Worm (Caenorhabditis elegans) whole organism, early embryonic: ENCODE measurements around the gene lips-5.

Experiments
- F13C5.2 ChIP-seq: sonication (generic microtip); optimal IDR thresholded peaks from 2 replicates; lab custom pipeline; 2017; ENCODE audit warnings: mild to moderate bottlenecking, missing genetic modification characterization, inconsistent platforms, missing compliant biosample characterization
- ama-1 ChIP-seq: fragments of 150-350 bp; optimal IDR thresholded peaks from 2 replicates; lab custom pipeline; 2014
- ceh-13 ChIP-seq: fragments of 200-800 bp; sonication (Bioruptor generic); optimal IDR thresholded peaks from 2 replicates; lab custom pipeline; 2018; ENCODE audit warnings: mild to moderate bottlenecking, missing genetic modification characterization, missing compliant biosample characterization
- hmbx-1 ChIP-seq: sonication (generic microtip); optimal IDR thresholded peaks from 2 replicates; lab custom pipeline; 2016; ENCODE audit warnings: mild to moderate bottlenecking, missing genetic modification characterization, missing compliant biosample characterization
- sea-1 ChIP-seq: fragments of 200-800 bp; sonication (Bioruptor generic); conservative IDR thresholded peaks from 2 replicates; pipeline ENCODE4 v1.3.6; 2022; ENCODE audit warnings: missing genetic modification characterization, missing compliant biosample characterization

DNA sequence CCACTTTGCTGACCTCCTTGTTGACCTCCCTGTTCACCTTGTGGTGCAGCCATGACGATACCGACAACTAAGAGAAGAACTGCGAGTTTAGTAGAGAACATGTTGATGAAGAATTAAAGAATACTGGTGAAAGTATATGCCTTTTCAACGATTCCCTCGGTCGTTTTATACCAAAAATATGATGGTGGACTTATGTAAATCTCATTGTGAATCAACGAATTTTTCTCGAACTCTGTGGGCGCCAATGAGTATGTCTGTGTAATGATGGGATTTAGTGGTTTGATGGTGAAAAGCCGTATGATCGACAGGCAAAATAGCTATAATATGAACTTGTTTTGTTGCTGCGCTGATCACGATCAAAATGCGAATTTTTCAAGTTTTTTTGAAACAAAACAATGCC, 36.3 kb downstream of the lips-5 start, which contains the start of gene K01A6.8:
- TF ChIP-seq ama-1 (lab: Kevin White, UChicago) = no peak
- no peak for TF ChIP-seq F13C5.2
- TF ChIP-seq hmbx-1 (tag; lab: Kevin White, UChicago) = no peak
- no peak for TF ChIP-seq sea-1
- no peak for TF ChIP-seq ceh-13 (GFP tag; lab: Kevin White, UChicago)
